Worm (Caenorhabditis elegans) whole organism, midembryonic: ENCODE data around the gene dcaf-1.

ENCODE experiments used
- T22C8.4 ChIP-seq: fragments of 200-800 bp; sonication (Bioruptor generic); IDR thresholded peaks from 2 replicates; pipeline ENCODE4 v1.3.6; 2022; ENCODE audit warnings: missing genetic modification characterization, missing compliant biosample characterization
- med-1 ChIP-seq: sonication (generic microtip); optimal IDR thresholded peaks from 2 replicates; lab custom pipeline; 2017; ENCODE audit warnings: missing genetic modification characterization, mild to moderate bottlenecking, missing compliant biosample characterization, antibody characterized with exemption, missing genetic modification reagents; ENCODE audit not compliant: insufficient read depth
- ref-1 ChIP-seq: fragments of 200-800 bp; sonication (Bioruptor generic); conservative IDR thresholded peaks from 2 replicates; pipeline ENCODE4 v1.3.6; 2022; ENCODE audit warnings: missing genetic modification reagents, missing genetic modification characterization, missing compliant biosample characterization
- tab-1 ChIP-seq: fragments of 200-800 bp; sonication (Bioruptor generic); IDR thresholded peaks from 2 replicates; pipeline ENCODE4 v1.3.6; 2022; ENCODE audit warnings: missing genetic modification characterization, missing compliant biosample characterization
- ztf-23 ChIP-seq: fragments of 200-800 bp; sonication (Bioruptor generic); IDR thresholded peaks from 2 replicates; pipeline ENCODE4 v1.3.6; 2022; ENCODE audit warnings: missing genetic modification reagents, missing genetic modification characterization, missing compliant biosample characterization
- ztf-29 ChIP-seq: fragments of 200-800 bp; sonication (Bioruptor generic); IDR thresholded peaks from 2 replicates; pipeline ENCODE4 v1.3.6; 2022; ENCODE audit warnings: missing genetic modification reagents, missing genetic modification characterization, missing compliant biosample characterization

DNA sequence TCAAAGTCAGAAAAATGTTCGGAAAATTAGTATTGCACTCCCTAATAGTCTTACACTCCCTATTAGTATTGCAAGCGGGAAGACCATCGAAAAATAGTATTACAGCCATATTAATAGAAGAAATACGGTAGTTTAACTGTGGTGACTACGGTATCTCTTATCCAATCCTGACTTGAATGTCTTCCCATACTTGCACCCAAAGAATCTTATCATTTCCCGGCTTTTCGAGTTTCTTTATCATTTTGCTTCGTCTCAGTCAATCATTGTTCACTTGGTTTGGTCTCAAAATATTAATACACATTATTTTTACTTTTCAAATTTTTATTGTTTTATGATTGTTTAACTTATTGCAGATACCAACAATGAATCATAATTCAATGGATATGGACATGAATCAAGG is 53.3 kb downstream of the dcaf-1 start, which contains the start of gene F58G6.3:
- TF ChIP-seq ref-1 (GFP tag; lab: Robert Waterston, UW) = no peak
- TF ChIP-seq tab-1 (GFP tag; lab: Robert Waterston, UW) = no peak
- TF ChIP-seq T22C8.4 = no peak
- TF ChIP-seq ztf-23 (GFP tag; lab: Robert Waterston, UW) = no peak
- TF ChIP-seq ztf-29 (GFP tag; lab: Robert Waterston, UW) = no peak
- no peak for TF ChIP-seq med-1 (GFP tag; lab: Kevin White, UChicago)
